Fruit fly (Drosophila melanogaster): ENCODE results near the gene eyg.

Gene eyg

DNA sequence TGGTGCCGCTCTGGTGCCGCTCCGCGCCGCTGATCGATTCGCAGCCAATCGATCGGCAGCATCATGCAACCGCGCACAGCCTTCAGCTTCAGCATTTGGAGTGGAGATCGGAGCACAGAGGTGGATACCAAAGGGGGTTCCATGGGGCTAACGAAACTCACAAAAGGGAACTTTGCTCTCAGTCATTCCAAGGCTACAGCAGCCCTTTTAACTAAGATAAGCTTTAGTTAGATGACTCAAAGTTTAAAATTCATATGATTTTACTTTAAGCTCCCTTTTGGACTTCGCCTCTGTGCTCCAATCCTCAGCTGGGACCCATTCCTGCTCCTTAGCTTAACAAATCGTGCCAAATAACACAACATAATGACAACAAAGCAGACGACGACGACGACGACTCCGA lies 47.4 kb downstream of the eyg start:
- TF ChIP-seq CG17806 (tag; optimal IDR thresholded peaks at IDR 0.05) (peak; percentile 2), CG8159 (tag; optimal IDR thresholded peaks at IDR 0.05) (peak; percentile 43), CG4496 (GFP tag; IDR thresholded peaks at IDR 0.05) (no peak)

dm6 chr3L:12417341-12417740 lies 50.5 kb downstream of the eyg start, which contains the start of gene ArfGAP1:
Gene ArfGAP1 (minus strand): TSS chr3L:12417580.
- no peak for TF ChIP-seq CG8301 (tag; optimal IDR thresholded peaks at IDR 0.05)
- peak; percentile 40 for TF ChIP-seq Ets98B (GFP tag; IDR thresholded peaks at IDR 0.05)
- 0 out of 2 replicates have a peak, but pooled peaks have one; percentile 11 for TF ChIP-seq CG32121 (GFP tag; IDR thresholded peaks at IDR 0.05)
- TF ChIP-seq CG4496 (GFP tag; IDR thresholded peaks at IDR 0.05), result peak; percentile 33; the same call in 1 of the 3 replicates
- TF ChIP-seq fd96Ca (GFP tag; IDR thresholded peaks at IDR 0.05), result 0 out of 3 replicates have a peak, but pooled peaks have one; percentile 19

- no peak for TF ChIP-seq gl (tag; optimal IDR thresholded peaks at IDR 0.05)
- no peak for TF ChIP-seq CG14655 (GFP tag; optimal IDR thresholded peaks at IDR 0.05)
- no peak for TF ChIP-seq rn (GFP tag; IDR thresholded peaks at IDR 0.05)
- no peak for TF ChIP-seq Ets98B (GFP tag; IDR thresholded peaks at IDR 0.05)
- no peak for TF ChIP-seq CG15710 (tag; optimal IDR thresholded peaks at IDR 0.05)
- TF ChIP-seq D1 (tag; optimal IDR thresholded peaks at IDR 0.05), result no peak
- TF ChIP-seq CG34367 (tag; optimal IDR thresholded peaks at IDR 0.05), result no peak
- TF ChIP-seq CG8301 (tag; optimal IDR thresholded peaks at IDR 0.05), result no peak
- no peak for TF ChIP-seq CG32121 (GFP tag; IDR thresholded peaks at IDR 0.05)
- no peak for TF ChIP-seq Pif1A (GFP tag; optimal IDR thresholded peaks at IDR 0.05)
- no peak for TF ChIP-seq CG13204 (GFP tag; optimal IDR thresholded peaks at IDR 0.05)
- TF ChIP-seq EcR (GFP tag; optimal IDR thresholded peaks at IDR 0.05), result no peak
- no peak for TF ChIP-seq CG17806 (tag; optimal IDR thresholded peaks at IDR 0.05)
- TF ChIP-seq Snoo (tag; optimal IDR thresholded peaks at IDR 0.05), result no peak
Measured at dm6 chr3L:12414189-12414964, 53.4 kb downstream of the eyg start, which contains the start of gene SCaMC. Gene SCaMC (minus strand): TSS chr3L:12414842.
